Worm (Caenorhabditis elegans): ENCODE measurements around the gene mig-21.

Gene mig-21

ce11 chrIII:5846412-5846811 is 31.8 kb downstream of the mig-21 start:
- no peak for TF ChIP-seq mcd-1 (GFP tag; IDR thresholded peaks at IDR 0.05)
- no peak for TF ChIP-seq ztf-25 (GFP tag; IDR thresholded peaks at IDR 0.05)
- TF ChIP-seq xnd-1 (tag; optimal IDR thresholded peaks at IDR 0.05): no peak
- no peak for TF ChIP-seq mes-4 (tag; optimal IDR thresholded peaks at IDR 0.05)
- TF ChIP-seq ets-4 (GFP tag; optimal IDR thresholded peaks at IDR 0.05): no peak
- no peak for TF ChIP-seq ceh-58 (GFP tag; IDR thresholded peaks at IDR 0.05)
- no peak for TF ChIP-seq F55B11.4 (tag; optimal IDR thresholded peaks at IDR 0.05; ENCODE audit: borderline replicate concordance, insufficient read depth)
- no peak for TF ChIP-seq aptf-2 (GFP tag; conservative IDR thresholded peaks at IDR 0.05)
- TF ChIP-seq mel-28 (tag; optimal IDR thresholded peaks at IDR 0.05; ENCODE audit: borderline replicate concordance): no peak
- TF ChIP-seq T26A5.8 (tag; optimal IDR thresholded peaks at IDR 0.05): no peak

ce11 chrIII:5845483-5845882 is 32.7 kb downstream of the mig-21 start:
- TF ChIP-seq hlh-26 (GFP tag; conservative IDR thresholded peaks at IDR 0.05) (no peak), somi-1 (GFP tag; optimal IDR thresholded peaks at IDR 0.05) (peak; percentile 19), attf-5 (GFP tag; optimal IDR thresholded peaks at IDR 0.05) (peak; percentile 24), lin-40 (tag; optimal IDR thresholded peaks at IDR 0.05) (peak; percentile 59), aptf-3 (GFP tag; IDR thresholded peaks at IDR 0.05) (no peak), hmg-1.2 (GFP tag; IDR thresholded peaks at IDR 0.05) (peak; percentile 45; the same call in 1 of the 2 replicates), zfh-2 (GFP tag; conservative IDR thresholded peaks at IDR 0.05) (peak; percentile 72), snpc-3.4 (tag; optimal IDR thresholded peaks at IDR 0.05) (no peak), ceh-27 (GFP tag; optimal IDR thresholded peaks at IDR 0.05) (peak; percentile 27), pbrm-1 (GFP tag; IDR thresholded peaks at IDR 0.05) (0 out of 2 replicates have a peak, but pooled peaks have one; percentile 17), cebp-1 (GFP tag; IDR thresholded peaks at IDR 0.05) (no peak), cebp-1 (tag; optimal IDR thresholded peaks at IDR 0.05) (peak; percentile 59), lin-35 (GFP tag; optimal IDR thresholded peaks at IDR 0.05) (peak in 1 of 3 experiments; percentile 63), nfyb-1 (GFP tag; IDR thresholded peaks at IDR 0.05) (no peak), snpc-4 (GFP tag; optimal IDR thresholded peaks at IDR 0.05) (no peak), snpc-4 (tag; optimal IDR thresholded peaks at IDR 0.05) (peak in 1 of 4 experiments; percentile 16), K12H6.12 (tag; optimal IDR thresholded peaks at IDR 0.05) (peak; percentile 67)

ce11 chrIII:5843662-5844061 is 34.5 kb downstream of the mig-21 start:
- TF ChIP-seq hlh-12 (tag; optimal IDR thresholded peaks at IDR 0.05) (no peak), zfh-2 (GFP tag; conservative IDR thresholded peaks at IDR 0.05) (peak; percentile 39; the same call in 1 of the 2 replicates), F22D6.2 (tag; optimal IDR thresholded peaks at IDR 0.05) (no peak)

- no peak for TF ChIP-seq lin-26 (GFP tag; IDR thresholded peaks at IDR 0.05)
- TF ChIP-seq zfh-2 (GFP tag; conservative IDR thresholded peaks at IDR 0.05): 0 out of 2 replicates have a peak, but pooled peaks have one; percentile 8
- TF ChIP-seq cebp-1 (GFP tag; IDR thresholded peaks at IDR 0.05): no peak
- TF ChIP-seq cebp-1 (tag; optimal IDR thresholded peaks at IDR 0.05): peak; percentile 10
These were observed 35.3 kb downstream of the mig-21 start for ce11 chrIII:5842920-5843319.

DNA sequence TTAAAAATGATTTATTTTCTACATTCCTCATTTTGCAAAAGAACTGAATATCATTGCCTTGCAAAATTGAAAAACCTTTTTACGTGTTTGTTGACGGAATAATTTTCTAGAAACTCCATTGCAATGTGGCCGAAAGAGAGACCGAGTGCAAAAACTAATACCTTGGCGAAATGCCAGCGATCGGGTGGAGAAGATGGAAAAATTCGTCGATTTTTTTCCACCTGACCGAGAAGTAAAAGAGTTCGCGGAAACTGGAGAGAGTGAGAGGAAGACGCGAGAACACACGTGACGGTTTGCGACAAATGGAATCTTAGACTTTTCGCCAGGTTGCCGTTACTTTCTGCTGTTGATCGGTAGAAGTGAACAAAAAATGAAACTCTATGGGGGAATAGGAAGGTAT is 36.5 kb downstream of the mig-21 start:
- TF ChIP-seq dox-1 (GFP tag; IDR thresholded peaks at IDR 0.05): peak; percentile 36; the same call in 1 of the 2 replicates
- peak; percentile 59; the same call in 1 of the 2 replicates for TF ChIP-seq zfh-2 (GFP tag; conservative IDR thresholded peaks at IDR 0.05)
- no peak for TF ChIP-seq die-1 (tag; optimal IDR thresholded peaks at IDR 0.05)
- peak; percentile 19; the same call in 1 of the 2 replicates for TF ChIP-seq hmg-1.2 (GFP tag; IDR thresholded peaks at IDR 0.05)
- TF ChIP-seq let-526 (GFP tag; IDR thresholded peaks at IDR 0.05): no peak
- TF ChIP-seq nfyb-1 (GFP tag; IDR thresholded peaks at IDR 0.05): peak; percentile 21; the same call in 1 of the 2 replicates
- peak; percentile 25 for TF ChIP-seq tbp1 (GFP tag; optimal IDR thresholded peaks at IDR 0.05)
- TF ChIP-seq pbrm-1 (GFP tag; IDR thresholded peaks at IDR 0.05): no peak
- TF ChIP-seq cebp-1 (GFP tag; IDR thresholded peaks at IDR 0.05): no peak
- peak; percentile 57 for TF ChIP-seq cebp-1 (tag; optimal IDR thresholded peaks at IDR 0.05)
- TF ChIP-seq somi-1 (GFP tag; optimal IDR thresholded peaks at IDR 0.05): peak; percentile 13
- TF ChIP-seq egl-18 (GFP tag; IDR thresholded peaks at IDR 0.05): no peak
